Fruit fly (Drosophila melanogaster): Measurements from ENCODE around the gene foxo.

The foxo gene

DNA sequence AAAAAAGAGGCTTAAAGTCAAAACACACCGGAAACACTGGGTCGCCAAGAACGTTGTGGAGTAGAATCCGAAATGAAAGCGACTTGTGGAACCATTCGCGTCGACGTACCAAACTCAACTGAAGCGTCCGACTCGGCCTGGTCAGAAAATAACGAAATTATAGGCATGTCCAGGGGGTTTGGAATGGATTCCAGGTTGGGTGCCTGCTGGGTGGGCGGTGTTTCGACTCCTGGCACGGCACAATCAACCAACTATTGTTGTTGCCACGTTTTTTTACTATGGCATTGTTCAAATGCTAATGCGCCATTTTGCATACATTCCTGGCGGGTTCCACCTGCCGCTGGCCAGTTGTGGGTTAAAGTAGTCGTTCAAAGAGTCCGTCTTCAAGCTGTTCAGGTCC, 61.6 kb downstream of the foxo start, which contains the start of gene Kif19A:
TSS of gene Kif19A (minus strand) at position 101 of the 400 bp plus-strand sequence.
- TF ChIP-seq CG8478 (optimal IDR thresholded peaks at IDR 0.05) (no peak), pan (optimal IDR thresholded peaks at IDR 0.05) (no peak), psq (optimal IDR thresholded peaks at IDR 0.05) (no peak), EcR (GFP tag; optimal IDR thresholded peaks at IDR 0.05) (no peak), usp (GFP tag; optimal IDR thresholded peaks at IDR 0.05) (no peak), Dll (optimal IDR thresholded peaks at IDR 0.05) (no peak)

DNA sequence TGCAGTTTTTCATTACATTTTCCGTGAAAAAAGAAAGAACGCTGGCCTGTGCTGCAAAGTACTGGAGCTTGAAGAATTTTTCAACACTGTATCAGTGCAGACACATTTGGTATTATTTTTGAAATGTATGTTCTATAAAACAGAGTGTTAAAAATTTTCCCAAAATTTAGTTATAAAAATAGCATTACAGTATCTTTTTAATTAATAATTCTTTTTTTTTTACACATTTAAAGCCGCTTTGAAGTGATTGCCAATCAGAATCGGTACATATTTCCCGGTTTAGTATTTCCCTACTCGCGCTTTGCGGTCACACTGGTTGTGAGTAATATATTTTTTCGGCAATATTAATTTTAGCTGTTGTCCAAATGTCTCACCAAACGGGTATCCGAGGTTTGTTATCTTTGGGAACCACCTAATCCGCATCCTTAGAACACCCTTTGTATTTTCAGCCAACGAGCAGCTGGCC, 65.6 kb downstream of the foxo start, which contains the start of the genes Abi and twf:
TSS of gene Abi (minus strand) at position 74 of the 466 bp plus-strand sequence.
TSS of gene twf (plus strand) at position 308 of the 466 bp plus-strand sequence.
- TF ChIP-seq pan (optimal IDR thresholded peaks at IDR 0.05), result no peak
- no peak for TF ChIP-seq usp (GFP tag; optimal IDR thresholded peaks at IDR 0.05)
- TF ChIP-seq psq (optimal IDR thresholded peaks at IDR 0.05), result no peak
- TF ChIP-seq CG8478 (optimal IDR thresholded peaks at IDR 0.05), result no peak
- no peak for TF ChIP-seq EcR (GFP tag; optimal IDR thresholded peaks at IDR 0.05)
- no peak for TF ChIP-seq Dll (optimal IDR thresholded peaks at IDR 0.05)

DNA sequence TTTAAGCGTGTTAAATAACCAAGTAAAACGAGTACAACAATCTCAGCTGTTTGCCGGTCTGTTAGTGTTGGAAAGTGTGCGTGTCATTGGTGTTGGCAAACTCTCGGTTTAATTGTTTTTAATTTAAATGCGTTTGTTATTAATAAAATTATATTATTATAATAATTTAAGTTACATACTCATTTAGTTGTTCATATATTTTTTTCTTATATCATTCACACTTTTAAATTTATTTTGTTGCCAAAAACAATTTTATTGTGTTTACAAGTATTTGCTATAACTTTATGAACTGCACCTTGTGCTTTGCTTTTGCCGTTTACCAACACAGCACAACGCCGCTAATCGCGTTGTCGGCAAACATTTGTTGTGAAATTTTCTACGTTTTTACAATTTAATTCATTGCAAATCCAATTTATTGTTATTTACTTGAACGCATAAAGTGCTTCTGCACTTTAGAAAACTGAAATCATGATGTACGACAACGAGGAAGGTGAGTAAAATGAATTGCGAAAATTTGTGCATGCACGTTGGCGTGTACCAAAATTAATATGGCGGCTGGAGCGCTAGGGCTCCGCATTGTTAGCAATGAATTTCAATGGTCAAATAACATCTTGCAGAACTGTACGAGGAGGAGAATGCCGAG, 68.9 kb downstream of the foxo start, which contains the start of the genes 140up and Polr2B:
TSS of gene 140up (minus strand) at position 70 of the 643 bp plus-strand sequence.
TSS of gene Polr2B (plus strand) at position 313 of the 643 bp plus-strand sequence.
- TF ChIP-seq EcR (GFP tag; optimal IDR thresholded peaks at IDR 0.05) (no peak), pan (optimal IDR thresholded peaks at IDR 0.05) (no peak), CG8478 (optimal IDR thresholded peaks at IDR 0.05) (no peak), psq (optimal IDR thresholded peaks at IDR 0.05) (no peak), usp (GFP tag; optimal IDR thresholded peaks at IDR 0.05) (no peak), Dll (optimal IDR thresholded peaks at IDR 0.05) (no peak)

DNA sequence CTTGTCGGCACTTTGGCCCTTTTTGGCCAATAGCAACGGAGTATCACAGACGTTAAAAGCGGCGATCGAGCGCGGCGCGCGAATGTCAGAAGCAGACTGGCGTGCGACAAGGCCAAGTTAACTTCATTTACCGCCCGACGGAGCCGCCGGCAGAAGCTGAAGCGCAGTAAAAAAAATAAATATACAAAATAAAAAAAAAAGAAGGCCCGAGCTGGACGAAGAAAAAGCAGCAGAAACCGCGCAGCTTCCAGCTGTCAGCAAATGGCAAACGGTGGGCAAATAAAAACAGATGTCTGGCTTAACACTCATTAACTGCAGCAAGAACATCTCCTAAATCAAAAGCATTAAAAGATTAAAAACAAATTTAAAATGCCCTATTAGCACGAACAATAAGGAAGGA, 75.2 kb downstream of the foxo start, which contains the start of gene CG14356:
TSS of gene CG14356 (minus strand) at position 101 of the 400 bp plus-strand sequence.
- TF ChIP-seq pan (optimal IDR thresholded peaks at IDR 0.05), result no peak
- TF ChIP-seq usp (GFP tag; optimal IDR thresholded peaks at IDR 0.05), result no peak
